Fruit fly (Drosophila melanogaster): Measurements from ENCODE around the gene Sol1.
A peak's percentile ranks its signal among the peaks of the same experiment; 100 is the strongest.

dm6 chr3R:12451376-12451775 is 65.3 kb downstream of the Sol1 start:
- no peak for TF ChIP-seq CG15073 (GFP tag; optimal IDR thresholded peaks at IDR 0.05)
- no peak for TF ChIP-seq Chrac-16 (GFP tag; optimal IDR thresholded peaks at IDR 0.05)
- TF ChIP-seq cato (GFP tag; optimal IDR thresholded peaks at IDR 0.05; ENCODE audit: borderline replicate concordance) = peak; percentile 16
- TF ChIP-seq Sry-δ (GFP tag; optimal IDR thresholded peaks at IDR 0.05) = no peak
- no peak for TF ChIP-seq Dll (GFP tag; IDR thresholded peaks at IDR 0.05; ENCODE audit: partially characterized antibody)
- TF ChIP-seq pfk (GFP tag; optimal IDR thresholded peaks at IDR 0.05) = no peak
- TF ChIP-seq CG12071 (GFP tag; optimal IDR thresholded peaks at IDR 0.05) = peak; percentile 9
- TF ChIP-seq her (GFP tag; optimal IDR thresholded peaks at IDR 0.05) = no peak
- TF ChIP-seq CG13424 (tag; optimal IDR thresholded peaks at IDR 0.05) = peak; percentile 51
- TF ChIP-seq CG10462 (GFP tag; optimal IDR thresholded peaks at IDR 0.05) = no peak
- TF ChIP-seq Ravus (GFP tag; IDR thresholded peaks at IDR 0.05) = no peak
- TF ChIP-seq chif (GFP tag; optimal IDR thresholded peaks at IDR 0.05) = peak in 1 of 2 experiments; percentile 16
- TF ChIP-seq Six4 (GFP tag; optimal IDR thresholded peaks at IDR 0.05) = no peak

Measured in whole organism, embryonic.